Worm (Caenorhabditis elegans): Measurements from ENCODE around the gene R05D8.7.

Gene R05D8.7

DNA sequence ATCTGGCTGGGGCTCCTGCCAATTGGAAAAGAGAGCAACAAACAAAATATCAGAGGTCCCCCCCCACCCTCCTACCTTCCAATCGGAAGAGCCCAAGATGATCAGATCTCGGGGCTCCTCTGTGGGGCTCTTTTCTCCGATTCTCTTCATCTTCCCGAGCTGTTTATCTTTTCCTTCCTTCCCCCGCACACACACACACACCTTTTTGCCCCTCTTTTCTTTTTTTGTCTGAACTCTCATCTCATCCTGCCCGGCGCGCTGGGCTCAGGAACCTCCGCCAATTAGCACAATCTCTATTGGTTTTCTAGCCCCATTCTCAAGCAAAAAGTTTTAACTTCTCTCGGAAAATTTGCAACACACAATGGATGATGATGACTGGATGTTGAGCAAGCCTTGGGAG, 40.2 kb upstream of the R05D8.7 start:
- TF ChIP-seq unc-120 (tag; optimal IDR thresholded peaks at IDR 0.05; ENCODE audit: poor library complexity, severe bottlenecking) (peak; percentile 53), ceh-83 (GFP tag; optimal IDR thresholded peaks at IDR 0.05) (no peak)

DNA sequence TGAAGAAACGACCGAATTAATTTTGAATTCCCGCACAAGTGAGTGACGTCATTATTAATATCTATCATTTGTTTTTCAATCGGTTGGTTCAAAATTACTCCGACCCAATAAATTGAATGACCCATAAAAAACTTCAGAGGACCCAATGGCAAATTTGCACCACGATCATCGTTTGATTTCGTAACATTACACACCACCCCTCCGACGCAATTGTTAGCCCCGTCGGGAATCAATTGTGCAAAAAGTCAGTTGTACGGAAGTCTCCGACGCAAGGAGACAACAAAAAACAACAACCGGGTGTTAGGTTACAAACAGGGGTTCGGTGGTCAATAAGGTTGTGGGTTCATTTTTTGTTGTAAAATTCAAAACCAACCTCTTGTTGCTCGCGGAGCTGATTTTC, 38.9 kb upstream of the R05D8.7 start:
- TF ChIP-seq sem-2 (GFP tag; optimal IDR thresholded peaks at IDR 0.05) (no peak), zip-8 (tag; optimal IDR thresholded peaks at IDR 0.05) (peak; percentile 13), mls-2 (tag; optimal IDR thresholded peaks at IDR 0.05) (no peak), hlh-1 (tag; optimal IDR thresholded peaks at IDR 0.05) (peak; percentile 48), ces-1 (GFP tag; optimal IDR thresholded peaks at IDR 0.05) (no peak)

DNA sequence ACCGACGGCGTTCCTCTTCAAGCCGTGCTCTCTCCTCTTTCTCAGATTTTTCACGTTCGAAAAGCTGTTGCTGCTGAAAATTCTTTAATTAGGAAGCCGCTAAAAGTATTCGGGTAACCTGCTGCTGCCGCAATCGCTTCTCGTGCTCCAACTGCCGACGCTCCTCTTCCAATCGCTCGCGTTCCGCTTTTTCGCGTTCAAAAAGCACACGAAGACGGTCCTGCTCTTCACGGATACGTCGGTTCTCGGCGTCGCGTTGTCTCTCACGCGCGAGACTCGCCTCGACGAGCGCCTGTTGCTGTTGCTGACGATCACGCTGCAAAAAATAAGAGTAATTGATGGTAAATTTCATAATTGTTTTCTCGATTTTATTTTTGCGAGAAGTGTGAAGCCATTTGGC, 37.7 kb upstream of the R05D8.7 start:
- TF ChIP-seq lsy-2 (tag; optimal IDR thresholded peaks at IDR 0.05) (no peak), nhr-28 (tag; optimal IDR thresholded peaks at IDR 0.05) (no peak), nhr-237 (tag; optimal IDR thresholded peaks at IDR 0.05) (no peak), unc-120 (tag; optimal IDR thresholded peaks at IDR 0.05; ENCODE audit: poor library complexity, severe bottlenecking) (no peak), lin-13 (tag; optimal IDR thresholded peaks at IDR 0.05) (no peak), pha-4 (tag; optimal IDR thresholded peaks at IDR 0.05) (no peak), mls-2 (tag; optimal IDR thresholded peaks at IDR 0.05) (no peak), unc-62 (GFP tag; optimal IDR thresholded peaks at IDR 0.05) (no peak), blmp-1 (tag; optimal IDR thresholded peaks at IDR 0.05) (no peak), unc-39 (tag; optimal IDR thresholded peaks at IDR 0.05) (no peak), snpc-4 (tag; optimal IDR thresholded peaks at IDR 0.05) (no peak), ces-1 (GFP tag; optimal IDR thresholded peaks at IDR 0.05) (no peak), M03D4.4 (tag; optimal IDR thresholded peaks at IDR 0.05) (no peak), zip-8 (tag; optimal IDR thresholded peaks at IDR 0.05) (no peak), elt-1 (tag; optimal IDR thresholded peaks at IDR 0.05; ENCODE audit: borderline replicate concordance, insufficient read depth) (no peak), nhr-2 (tag; optimal IDR thresholded peaks at IDR 0.05) (no peak), mab-5 (tag; optimal IDR thresholded peaks at IDR 0.05) (no peak), nhr-76 (tag; optimal IDR thresholded peaks at IDR 0.05) (no peak), sptf-1 (tag; optimal IDR thresholded peaks at IDR 0.05) (no peak), cnd-1 (tag; optimal IDR thresholded peaks at IDR 0.05) (no peak)

DNA sequence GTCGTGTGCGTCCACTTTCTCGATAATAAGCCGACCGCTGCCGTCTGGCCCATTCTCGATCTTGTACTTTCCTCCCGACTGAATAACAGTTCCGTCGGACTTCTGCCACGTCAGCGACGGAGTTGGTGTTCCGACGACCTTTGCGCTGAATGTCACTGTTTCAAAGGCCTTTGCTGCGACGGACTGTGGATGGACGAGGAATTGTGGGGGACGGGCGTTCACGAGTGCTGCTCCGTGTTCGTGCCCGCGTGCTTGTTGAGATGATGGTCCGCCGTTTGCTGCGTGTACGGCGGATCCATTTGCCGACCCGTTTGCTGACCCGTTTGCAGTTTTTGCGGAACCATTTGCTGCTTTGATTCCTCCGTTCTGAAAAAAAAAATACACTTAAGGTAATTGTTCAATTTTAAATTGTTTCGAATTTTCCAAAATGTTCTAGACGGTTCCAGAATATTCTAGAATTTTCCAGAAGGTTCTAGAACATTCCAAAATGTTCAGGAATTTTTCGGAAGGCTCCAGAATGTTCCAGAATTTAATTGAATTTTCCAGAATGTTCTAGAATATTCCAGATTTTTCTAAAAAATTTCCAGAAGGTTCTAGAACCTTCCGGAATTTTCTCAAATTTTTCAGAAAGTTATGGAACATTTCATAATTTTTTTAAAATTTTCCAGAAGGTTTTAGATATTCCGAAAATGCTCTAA, 36.3 kb upstream of the R05D8.7 start:
- no peak for TF ChIP-seq nhr-76 (tag; optimal IDR thresholded peaks at IDR 0.05)

DNA sequence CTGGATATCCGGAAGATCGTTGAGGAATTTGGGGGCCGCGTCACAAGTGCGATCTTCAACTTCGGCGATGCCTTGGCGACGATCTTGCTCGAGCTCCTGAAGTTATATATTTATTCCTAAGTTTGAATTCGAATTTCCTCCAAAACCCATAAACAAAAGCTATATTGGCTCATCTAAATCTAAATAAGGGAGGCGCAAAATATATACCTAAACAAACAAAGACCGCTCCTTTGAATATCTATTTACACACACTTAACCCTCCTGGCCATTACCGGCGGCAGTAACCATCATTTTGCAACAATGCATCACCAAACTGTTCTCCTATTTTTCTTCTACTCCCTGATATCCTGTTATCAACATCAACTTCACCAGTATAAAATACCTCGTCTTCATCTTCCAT, 33.0 kb upstream of the R05D8.7 start, which contains the start of gene F54E2.2:
Gene F54E2.2, plus strand, starts transcription at position 301 of the 400 bp plus-strand sequence.
- TF ChIP-seq snpc-4 (tag; optimal IDR thresholded peaks at IDR 0.05) (no peak), unc-62 (GFP tag; optimal IDR thresholded peaks at IDR 0.05) (no peak), ceh-39 (tag; optimal IDR thresholded peaks at IDR 0.05) (no peak), unc-120 (tag; optimal IDR thresholded peaks at IDR 0.05; ENCODE audit: poor library complexity, severe bottlenecking) (no peak), pha-4 (tag; optimal IDR thresholded peaks at IDR 0.05) (no peak)

DNA sequence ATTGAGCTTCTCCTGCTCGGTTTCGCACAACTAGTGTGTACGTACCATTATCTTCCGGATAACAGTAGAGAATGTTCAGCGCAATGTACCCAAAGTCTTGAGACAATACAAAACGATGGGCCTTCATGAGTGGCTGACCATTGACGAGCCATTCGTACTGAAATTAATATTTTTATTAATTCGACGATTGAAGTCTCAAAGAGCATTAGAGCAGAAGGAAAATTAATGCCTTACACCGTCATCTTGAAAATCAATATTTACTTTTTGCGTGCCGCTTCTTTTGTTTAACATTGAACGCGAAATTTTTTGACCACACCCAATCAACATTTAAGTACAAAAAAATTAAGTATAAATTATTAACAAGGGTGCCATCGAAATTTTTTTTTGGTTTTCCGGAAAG, 29.9 kb upstream of the R05D8.7 start:
- no peak for TF ChIP-seq zip-8 (tag; optimal IDR thresholded peaks at IDR 0.05)
- no peak for TF ChIP-seq bed-3 (GFP tag; optimal IDR thresholded peaks at IDR 0.05)
- no peak for TF ChIP-seq M03D4.4 (tag; optimal IDR thresholded peaks at IDR 0.05)
- no peak for TF ChIP-seq lin-32 (GFP tag; optimal IDR thresholded peaks at IDR 0.05)
- no peak for TF ChIP-seq lsy-2 (tag; optimal IDR thresholded peaks at IDR 0.05)
- no peak for TF ChIP-seq nhr-12 (tag; optimal IDR thresholded peaks at IDR 0.05)
- TF ChIP-seq nhr-28 (tag; optimal IDR thresholded peaks at IDR 0.05) = no peak
- TF ChIP-seq ceh-39 (tag; optimal IDR thresholded peaks at IDR 0.05) = no peak

DNA sequence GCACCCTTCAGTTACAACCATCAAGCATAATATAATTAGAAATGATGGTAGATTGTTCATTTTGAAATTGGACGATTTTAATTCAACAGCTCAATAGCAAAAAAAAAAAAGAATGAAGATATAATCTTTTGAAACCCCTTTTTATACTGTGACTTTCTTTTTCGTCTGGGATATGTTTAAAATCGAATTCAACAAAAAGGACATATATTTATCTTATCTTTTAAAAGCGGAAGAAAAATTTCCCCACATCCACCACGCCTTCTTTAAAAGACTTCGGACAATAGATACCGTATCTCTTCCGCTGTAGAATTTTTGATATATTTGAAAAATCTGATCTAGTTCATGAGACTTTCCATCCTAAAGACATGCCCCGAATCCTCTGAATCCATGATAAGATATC, 17.8 kb upstream of the R05D8.7 start, which contains the start of gene R05D8.11:
Gene R05D8.11, minus strand, starts transcription at position 101 of the 400 bp plus-strand sequence.
- TF ChIP-seq ceh-39 (tag; optimal IDR thresholded peaks at IDR 0.05) (no peak), ceh-83 (GFP tag; optimal IDR thresholded peaks at IDR 0.05) (no peak), ztf-11 (tag; optimal IDR thresholded peaks at IDR 0.05) (no peak), elt-1 (tag; optimal IDR thresholded peaks at IDR 0.05; ENCODE audit: borderline replicate concordance, insufficient read depth) (no peak), nhr-12 (tag; optimal IDR thresholded peaks at IDR 0.05) (no peak), elt-3 (tag; optimal IDR thresholded peaks at IDR 0.05) (no peak), hlh-1 (tag; optimal IDR thresholded peaks at IDR 0.05) (no peak), pha-4 (tag; optimal IDR thresholded peaks at IDR 0.05) (no peak), nhr-76 (tag; optimal IDR thresholded peaks at IDR 0.05) (no peak), unc-62 (GFP tag; optimal IDR thresholded peaks at IDR 0.05) (no peak), lin-32 (GFP tag; optimal IDR thresholded peaks at IDR 0.05) (no peak), nhr-237 (tag; optimal IDR thresholded peaks at IDR 0.05) (no peak), M03D4.4 (tag; optimal IDR thresholded peaks at IDR 0.05) (no peak)
